Fruit fly (Drosophila melanogaster): ENCODE data around the gene CG12375.
A peak's percentile ranks its signal among the peaks of the same experiment; 100 is the strongest.

The CG12375 gene

DNA sequence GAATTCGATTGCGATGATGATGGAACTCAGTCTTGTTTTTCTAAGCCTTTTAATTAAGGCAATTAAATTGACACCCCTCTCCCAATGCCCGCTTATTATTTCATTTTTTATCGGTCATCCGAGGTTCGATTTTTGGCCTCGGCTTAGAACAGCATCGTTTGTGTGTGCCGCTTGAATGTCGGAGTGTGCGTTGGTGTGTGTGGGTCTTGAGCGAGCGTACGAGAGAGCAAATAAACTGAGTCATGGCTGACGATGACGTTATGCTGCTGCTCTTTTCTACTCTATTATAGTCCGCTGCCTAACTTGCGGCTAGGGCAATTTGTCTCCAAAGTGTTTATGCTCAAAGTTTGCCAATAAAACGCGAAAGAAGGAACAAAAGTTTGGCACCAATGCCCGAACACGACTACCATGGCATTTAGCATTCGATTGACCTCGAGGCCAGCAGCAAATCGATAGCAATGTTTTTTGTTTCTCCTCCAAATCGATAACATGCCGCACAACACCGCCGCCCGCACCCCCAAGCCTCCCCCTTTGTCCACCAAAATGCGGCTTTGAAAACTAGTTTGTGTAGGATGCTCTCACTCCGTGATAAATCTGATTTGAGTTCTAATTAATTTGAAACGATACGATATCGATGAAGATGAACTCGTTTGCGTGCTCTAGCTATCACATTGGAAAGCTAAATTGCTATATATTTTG is 41.1 kb downstream of the CG12375 start (continued):
- TF ChIP-seq Dip3 (GFP tag; optimal IDR thresholded peaks at IDR 0.05), result no peak
- TF ChIP-seq cato (GFP tag; optimal IDR thresholded peaks at IDR 0.05; ENCODE audit: borderline replicate concordance), result no peak
- TF ChIP-seq phol (tag; optimal IDR thresholded peaks at IDR 0.05), result no peak
- no peak for TF ChIP-seq insv (GFP tag; optimal IDR thresholded peaks at IDR 0.05)
- TF ChIP-seq CG34224 (GFP tag; IDR thresholded peaks at IDR 0.05; ENCODE audit: partially characterized antibody), result 0 out of 3 replicates have a peak, but pooled peaks have one; percentile 14
- TF ChIP-seq ems (GFP tag; optimal IDR thresholded peaks at IDR 0.05), result no peak
- 0 out of 3 replicates have a peak, but pooled peaks have one; percentile 12 for TF ChIP-seq otp (GFP tag; IDR thresholded peaks at IDR 0.05)
- TF ChIP-seq Aef1 (GFP tag; IDR thresholded peaks at IDR 0.05), result no peak
- no peak for TF ChIP-seq C15 (GFP tag; IDR thresholded peaks at IDR 0.05)
- no peak for TF ChIP-seq dm (GFP tag; optimal IDR thresholded peaks at IDR 0.05)
- TF ChIP-seq Side (GFP tag; optimal IDR thresholded peaks at IDR 0.05), result no peak
- TF ChIP-seq CG16815 (GFP tag; optimal IDR thresholded peaks at IDR 0.05), result no peak
- no peak for TF ChIP-seq CG42726 (GFP tag; IDR thresholded peaks at IDR 0.05; ENCODE audit: partially characterized antibody)
- no peak for TF ChIP-seq CG3847 (GFP tag; IDR thresholded peaks at IDR 0.05)
- no peak for TF ChIP-seq tin (GFP tag; optimal IDR thresholded peaks at IDR 0.05)
- TF ChIP-seq Mrtf (GFP tag; IDR thresholded peaks at IDR 0.05), result no peak
- TF ChIP-seq CG1832 (GFP tag; optimal IDR thresholded peaks at IDR 0.05), result no peak
- TF ChIP-seq Med (GFP tag), result peak; percentile 61
- TF ChIP-seq CG13894 (tag; optimal IDR thresholded peaks at IDR 0.05), result peak; percentile 9
- no peak for TF ChIP-seq Adf1 (GFP tag; IDR thresholded peaks at IDR 0.05)
- TF ChIP-seq pnt (GFP tag; optimal IDR thresholded peaks at IDR 0.05), result no peak
- TF ChIP-seq CG7963 (GFP tag; IDR thresholded peaks at IDR 0.05; ENCODE audit: partially characterized antibody), result no peak
- TF ChIP-seq danr (GFP tag; IDR thresholded peaks at IDR 0.05), result no peak
- no peak for TF ChIP-seq CG12659 (GFP tag; optimal IDR thresholded peaks at IDR 0.05)
- TF ChIP-seq CG1647 (GFP tag; optimal IDR thresholded peaks at IDR 0.05), result no peak
- no peak for TF ChIP-seq ap (GFP tag; IDR thresholded peaks at IDR 0.05)
- no peak for TF ChIP-seq Max (GFP tag; optimal IDR thresholded peaks at IDR 0.05)
- no peak for TF ChIP-seq fru (optimal IDR thresholded peaks at IDR 0.05)
- no peak for TF ChIP-seq Ssrp (tag; optimal IDR thresholded peaks at IDR 0.05)
- TF ChIP-seq CG1233 (GFP tag; optimal IDR thresholded peaks at IDR 0.05), result no peak
- peak; percentile 33; the same call in 1 of the 2 replicates for TF ChIP-seq sob (GFP tag; IDR thresholded peaks at IDR 0.05)
- no peak for TF ChIP-seq CG3281 (GFP tag; optimal IDR thresholded peaks at IDR 0.05)
- TF ChIP-seq onecut (GFP tag; IDR thresholded peaks at IDR 0.05), result peak; percentile 78
- no peak for TF ChIP-seq CG7372 (GFP tag; IDR thresholded peaks at IDR 0.05)
- TF ChIP-seq crol (GFP tag; IDR thresholded peaks at IDR 0.05), result peak; percentile 83
- no peak for TF ChIP-seq ac (GFP tag; optimal IDR thresholded peaks at IDR 0.05)
- no peak for TF ChIP-seq dmrt11E (tag; optimal IDR thresholded peaks at IDR 0.05)
- no peak for TF ChIP-seq CG2116 (GFP tag; optimal IDR thresholded peaks at IDR 0.05)
- TF ChIP-seq CG9797 (GFP tag; optimal IDR thresholded peaks at IDR 0.05), result no peak

DNA sequence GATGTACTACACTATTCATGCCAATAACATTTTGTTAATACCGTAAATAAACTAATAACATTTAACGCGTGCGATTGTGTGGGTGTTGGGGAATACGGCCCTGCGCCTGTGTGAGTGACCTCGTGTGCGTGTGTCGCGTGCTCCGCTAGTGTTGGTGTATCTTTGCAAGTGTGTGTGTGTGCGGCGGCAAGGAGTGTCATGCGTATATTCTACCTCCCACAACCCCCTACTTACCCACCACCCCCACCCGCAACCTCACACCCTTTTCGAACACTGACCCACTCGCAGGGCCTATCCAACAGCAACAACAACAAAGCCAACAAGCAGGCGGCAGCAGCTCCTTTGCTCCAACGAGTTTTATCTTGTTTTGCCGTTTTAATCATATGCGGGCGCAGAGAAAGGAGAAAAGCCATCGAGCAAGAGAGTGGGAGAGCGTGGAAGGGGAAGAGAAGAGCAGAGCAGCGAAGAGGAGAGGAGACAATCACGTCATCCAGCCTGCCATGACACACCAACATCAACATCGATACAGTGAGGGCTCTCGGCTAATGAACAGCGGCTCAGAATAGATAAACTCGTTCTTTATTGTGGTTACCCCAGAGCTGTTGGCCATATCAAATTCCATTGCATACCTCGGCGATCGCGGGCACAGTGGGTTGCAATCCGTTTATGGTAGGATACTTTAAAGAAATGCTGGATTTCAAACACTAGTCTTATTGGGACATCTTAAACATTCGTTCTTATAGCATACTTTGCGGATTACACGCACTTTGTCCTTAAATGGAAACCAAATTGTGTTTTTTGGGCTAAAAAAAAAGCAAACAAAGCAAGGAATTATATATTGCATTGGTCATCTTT is 42.1 kb downstream of the CG12375 start:
- TF ChIP-seq CG8290 (GFP tag; optimal IDR thresholded peaks at IDR 0.05) (peak; percentile 33), CG8290 (tag; optimal IDR thresholded peaks at IDR 0.05) (peak in 1 of 2 experiments; percentile 23), CG18262 (tag; optimal IDR thresholded peaks at IDR 0.05) (no peak), Rfx (GFP tag; IDR thresholded peaks at IDR 0.05) (peak; percentile 34; the same call in 1 of the 2 replicates), CG12219 (GFP tag; optimal IDR thresholded peaks at IDR 0.05) (no peak), Atf-2 (GFP tag; optimal IDR thresholded peaks at IDR 0.05) (peak; percentile 8), cas (GFP tag; IDR thresholded peaks at IDR 0.05) (no peak), CG4707 (GFP tag; optimal IDR thresholded peaks at IDR 0.05) (peak; percentile 76), CG15601 (tag; optimal IDR thresholded peaks at IDR 0.05) (no peak), CG15514 (GFP tag; optimal IDR thresholded peaks at IDR 0.05) (peak; percentile 13), cg (GFP tag; optimal IDR thresholded peaks at IDR 0.05) (peak; percentile 73), chm (GFP tag; IDR thresholded peaks at IDR 0.05) (peak; percentile 29; the same call in 1 of the 2 replicates)
